Fruit fly (Drosophila melanogaster) whole organism, embryonic: ENCODE measurements around the gene mav.
A peak's percentile ranks its signal among the peaks of the same experiment; 100 is the strongest.

Source experiments
- Aef1 ChIP-seq: fragments of 200-800 bp; sonication (Bioruptor generic); IDR thresholded peaks from 3 replicates; pipeline ENCODE4 v1.3.6; 2022; ENCODE audit warnings: missing biosample characterization, missing genetic modification characterization
- CG10267 ChIP-seq: fragments of 200-800 bp; sonication (Bioruptor generic); optimal IDR thresholded peaks from 2 replicates; lab custom pipeline; 2018; ENCODE audit warnings: missing biosample characterization, mild to moderate bottlenecking, missing genetic modification characterization, moderate library complexity
- CG11093 ChIP-seq: fragments of 200-800 bp; sonication (Bioruptor generic); IDR thresholded peaks from 3 replicates; pipeline ENCODE4 v1.3.6; 2022; ENCODE audit warnings: missing biosample characterization, missing genetic modification characterization
- CG12071 ChIP-seq: fragments of 200-800 bp; sonication (Bioruptor generic); optimal IDR thresholded peaks from 3 replicates; lab custom pipeline; 2018; ENCODE audit warnings: missing biosample characterization, mild to moderate bottlenecking, missing genetic modification characterization
- CG12104 ChIP-seq: fragments of 200-800 bp; sonication (Bioruptor generic); optimal IDR thresholded peaks from 3 replicates; lab custom pipeline; 2016; ENCODE audit warnings: missing biosample characterization, missing genetic modification characterization
- CG13894 ChIP-seq: fragments of 200-800 bp; sonication (Bioruptor generic); optimal IDR thresholded peaks from 3 replicates; lab custom pipeline; 2018; ENCODE audit warnings: missing biosample characterization, mild to moderate bottlenecking, missing genetic modification characterization, moderate library complexity
- CG15514 ChIP-seq: fragments of 200-800 bp; sonication (Bioruptor generic); optimal IDR thresholded peaks from 3 replicates; lab custom pipeline; 2017; ENCODE audit warnings: missing biosample characterization, missing genetic modification characterization, mild to moderate bottlenecking, moderate library complexity, missing genetic modification reagents
- CG18619 ChIP-seq: fragments of 200-800 bp; sonication (Bioruptor generic); optimal IDR thresholded peaks from 3 replicates; lab custom pipeline; 2017; ENCODE audit warnings: missing biosample characterization, mild to moderate bottlenecking, missing genetic modification characterization
- CG2116 ChIP-seq: fragments of 200-800 bp; sonication (Bioruptor generic); optimal IDR thresholded peaks from 3 replicates; lab custom pipeline; 2018; ENCODE audit warnings: missing biosample characterization, mild to moderate bottlenecking, missing genetic modification characterization
- CG2712 ChIP-seq: fragments of 200-800 bp; optimal IDR thresholded peaks from 3 replicates; lab custom pipeline; 2019; ENCODE audit warnings: missing biosample characterization, mild to moderate bottlenecking, missing genetic modification characterization, moderate library complexity
- CG33213 ChIP-seq: fragments of 200-800 bp; sonication (Bioruptor generic); optimal IDR thresholded peaks from 3 replicates; lab custom pipeline; 2016; ENCODE audit warnings: missing biosample characterization, missing genetic modification characterization
- CG3995 ChIP-seq: fragments of 200-800 bp; sonication (Bioruptor generic); optimal IDR thresholded peaks from 3 replicates; lab custom pipeline; 2016; ENCODE audit warnings: missing biosample characterization, missing genetic modification characterization
- CG42726 ChIP-seq: fragments of 200-800 bp; sonication (Bioruptor generic); IDR thresholded peaks from 2 replicates; pipeline ENCODE4 v1.3.6; 2022; ENCODE audit warnings: missing biosample characterization, missing genetic modification characterization; ENCODE audit not compliant: partially characterized antibody
- CG4730 ChIP-seq: fragments of 200-800 bp; sonication (Bioruptor generic); IDR thresholded peaks from 2 replicates; pipeline ENCODE4 v1.3.6; 2022; ENCODE audit warnings: missing biosample characterization, missing genetic modification characterization
- CG6683 ChIP-seq: fragments of 200-800 bp; sonication (Bioruptor generic); optimal IDR thresholded peaks from 2 replicates; lab custom pipeline; 2017; ENCODE audit warnings: missing biosample characterization, mild to moderate bottlenecking, missing genetic modification characterization, missing genetic modification reagents
- CG6813 ChIP-seq: fragments of 200-800 bp; sonication (Bioruptor generic); optimal IDR thresholded peaks from 2 replicates; lab custom pipeline; 2017; ENCODE audit warnings: missing biosample characterization, missing genetic modification characterization, mild to moderate bottlenecking, moderate library complexity, missing genetic modification reagents
- CG7987 ChIP-seq: fragments of 200-800 bp; sonication (Bioruptor generic); optimal IDR thresholded peaks from 2 replicates; lab custom pipeline; 2018; ENCODE audit warnings: missing biosample characterization, mild to moderate bottlenecking, missing genetic modification characterization, moderate library complexity
- CG8388 ChIP-seq: fragments of 200-800 bp; sonication (Bioruptor generic); optimal IDR thresholded peaks from 2 replicates; lab custom pipeline; 2019; ENCODE audit warnings: missing biosample characterization, mild to moderate bottlenecking, missing genetic modification characterization, moderate library complexity
- CG8765 ChIP-seq: fragments of 200-800 bp; sonication (Bioruptor generic); IDR thresholded peaks from 2 replicates; pipeline ENCODE4 v1.3.6; 2022; ENCODE audit warnings: missing biosample characterization, missing genetic modification characterization
- CHES-1-like ChIP-seq: fragments of 200-800 bp; sonication (Bioruptor generic); optimal IDR thresholded peaks from 2 replicates; lab custom pipeline; 2016; ENCODE audit warnings: missing biosample characterization, missing genetic modification characterization
- HLH54F ChIP-seq: fragments of 200-800 bp; sonication (Bioruptor generic); optimal IDR thresholded peaks from 3 replicates; lab custom pipeline; 2016; ENCODE audit warnings: missing biosample characterization, missing genetic modification characterization
- Hmx ChIP-seq: fragments of 200-800 bp; sonication (Bioruptor generic); optimal IDR thresholded peaks from 2 replicates; lab custom pipeline; 2016; ENCODE audit warnings: missing biosample characterization, missing genetic modification characterization
- Hr3 ChIP-seq: fragments of 200-800 bp; sonication (Bioruptor generic); optimal IDR thresholded peaks from 3 replicates; lab custom pipeline; 2016; ENCODE audit warnings: missing biosample characterization, missing genetic modification characterization
- MBD-R2 ChIP-seq: fragments of 200-800 bp; sonication (Bioruptor generic); IDR thresholded peaks from 2 replicates; pipeline ENCODE4 v1.3.6; 2022; ENCODE audit warnings: missing biosample characterization, missing genetic modification characterization
- Nf-YB ChIP-seq: fragments of 200-800 bp; sonication (Bioruptor generic); optimal IDR thresholded peaks from 3 replicates; lab custom pipeline; 2019; ENCODE audit warnings: missing biosample characterization, mild to moderate bottlenecking, missing genetic modification characterization, moderate library complexity
- Pdp1 ChIP-seq, 2 experiments: fragments of 200-800 bp; sonication (Bioruptor generic); optimal IDR thresholded peaks; 3 replicates each; lab custom pipeline; 2016; ENCODE audit warnings: missing biosample characterization in 2 of 2, missing genetic modification characterization in 2 of 2, mild to moderate bottlenecking in 1 of 2, moderate library complexity in 1 of 2
- Ptx1 ChIP-seq: fragments of 200-800 bp; sonication (Bioruptor generic); IDR thresholded peaks from 2 replicates; pipeline ENCODE4 v1.3.6; 2022; ENCODE audit warnings: missing biosample characterization, missing genetic modification characterization
- Rx ChIP-seq: fragments of 200-800 bp; sonication (Bioruptor generic); IDR thresholded peaks from 2 replicates; pipeline ENCODE4 v1.3.6; 2022; ENCODE audit warnings: missing biosample characterization, missing genetic modification characterization
- Sox102F ChIP-seq: fragments of 200-800 bp; sonication (Bioruptor generic); optimal IDR thresholded peaks from 2 replicates; lab custom pipeline; 2018; ENCODE audit warnings: missing biosample characterization, mild to moderate bottlenecking, missing genetic modification characterization, moderate library complexity
- Spps ChIP-seq: fragments of 200-800 bp; sonication (Bioruptor generic); optimal IDR thresholded peaks from 2 replicates; lab custom pipeline; 2018; ENCODE audit warnings: missing biosample characterization, mild to moderate bottlenecking, missing genetic modification characterization
- Taf1 ChIP-seq: fragments of 200-800 bp; sonication (Bioruptor generic); IDR thresholded peaks from 2 replicates; pipeline ENCODE4 v1.3.6; 2022; ENCODE audit warnings: missing biosample characterization, missing genetic modification characterization
- Tbp ChIP-seq: fragments of >200 bp; optimal IDR thresholded peaks from 2 replicates; lab custom pipeline; 2018; ENCODE audit warnings: missing biosample characterization, missing genetic modification characterization
- ash1 ChIP-seq: fragments of 200-800 bp; sonication (Bioruptor generic); optimal IDR thresholded peaks from 2 replicates; lab custom pipeline; 2018; ENCODE audit warnings: missing biosample characterization, mild to moderate bottlenecking, missing genetic modification characterization
- bigmax ChIP-seq: fragments of 200-800 bp; sonication (Bioruptor generic); optimal IDR thresholded peaks from 2 replicates; lab custom pipeline; 2018; ENCODE audit warnings: missing biosample characterization, mild to moderate bottlenecking, missing genetic modification characterization
- dati ChIP-seq: fragments of 200-800 bp; sonication (Bioruptor generic); IDR thresholded peaks from 2 replicates; pipeline ENCODE4 v1.3.6; 2022; ENCODE audit warnings: missing biosample characterization, missing genetic modification characterization
- gcm ChIP-seq: fragments of 200-800 bp; sonication (Bioruptor generic); optimal IDR thresholded peaks from 2 replicates; lab custom pipeline; 2019; ENCODE audit warnings: missing biosample characterization, mild to moderate bottlenecking, missing genetic modification characterization, moderate library complexity
- gsb-n ChIP-seq: fragments of 200-800 bp; sonication (Bioruptor generic); optimal IDR thresholded peaks from 3 replicates; lab custom pipeline; 2018; ENCODE audit warnings: missing biosample characterization, mild to moderate bottlenecking, missing genetic modification characterization
- h ChIP-seq: fragments of >200 bp; optimal IDR thresholded peaks from 2 replicates; lab custom pipeline; 2017
- ham ChIP-seq: fragments of 200-800 bp; sonication (Bioruptor generic); IDR thresholded peaks from 2 replicates; pipeline ENCODE4 v1.3.6; 2022; ENCODE audit warnings: missing biosample characterization, missing genetic modification characterization
- kay ChIP-seq: fragments of 200-800 bp; sonication (Bioruptor generic); optimal IDR thresholded peaks from 2 replicates; lab custom pipeline; 2016; ENCODE audit warnings: missing biosample characterization, missing genetic modification characterization
- ken ChIP-seq: fragments of 200-800 bp; sonication (Bioruptor generic); IDR thresholded peaks from 3 replicates; pipeline ENCODE4 v1.3.6; 2022; ENCODE audit warnings: missing biosample characterization, missing genetic modification characterization
- nmo ChIP-seq: fragments of 200-800 bp; sonication (Bioruptor generic); optimal IDR thresholded peaks from 2 replicates; lab custom pipeline; 2018; ENCODE audit warnings: missing biosample characterization, mild to moderate bottlenecking, missing genetic modification characterization, moderate library complexity
- p53 ChIP-seq: fragments of 200-800 bp; sonication (Bioruptor generic); optimal IDR thresholded peaks from 2 replicates; lab custom pipeline; 2016; ENCODE audit warnings: missing biosample characterization, missing genetic modification characterization
- sens-2 ChIP-seq: fragments of 200-800 bp; sonication (Bioruptor generic); IDR thresholded peaks from 2 replicates; pipeline ENCODE4 v1.3.6; 2022; ENCODE audit warnings: missing biosample characterization, missing genetic modification characterization
- ssp ChIP-seq: fragments of 200-800 bp; sonication (Bioruptor generic); IDR thresholded peaks from 2 replicates; pipeline ENCODE4 v1.3.6; 2022; ENCODE audit warnings: missing biosample characterization, missing genetic modification characterization
- tap ChIP-seq: fragments of 200-800 bp; optimal IDR thresholded peaks from 3 replicates; lab custom pipeline; 2019; ENCODE audit warnings: missing biosample characterization, mild to moderate bottlenecking, missing genetic modification characterization, moderate library complexity
- tgo ChIP-seq: fragments of 200-800 bp; sonication (Bioruptor generic); IDR thresholded peaks from 3 replicates; pipeline ENCODE4 v1.3.6; 2022; ENCODE audit warnings: missing biosample characterization, missing genetic modification characterization
- twi ChIP-seq: fragments of 200-800 bp; optimal IDR thresholded peaks from 2 replicates; lab custom pipeline; 2019; ENCODE audit warnings: missing biosample characterization, mild to moderate bottlenecking, missing genetic modification characterization, moderate library complexity
- yki ChIP-seq: fragments of >200 bp; optimal IDR thresholded peaks from 3 replicates; lab custom pipeline; 2018

The mav gene

dm6 chr4:659884-660846 lies 34.3 kb upstream of the mav start, which contains the start of gene gw (continued):
- no peak for TF ChIP-seq dati (GFP tag; lab: Robert Waterston, UW)
- TF ChIP-seq nmo (GFP tag; lab: Kevin White, UChicago), result peak; percentile 78
- TF ChIP-seq CG12104 (GFP tag; lab: Kevin White, UChicago), result peak; percentile 59
- TF ChIP-seq kay, result peak; percentile 66
- no peak; the same call in 1 of the 2 replicates for TF ChIP-seq Rx (GFP tag; lab: Robert Waterston, UW)
- TF ChIP-seq Taf1 (GFP tag; lab: Robert Waterston, UW), result peak; percentile 43; the same call in 1 of the 2 replicates
- TF ChIP-seq CG18619 (GFP tag; lab: Kevin White, UChicago), result peak; percentile 81
- TF ChIP-seq ash1 (GFP tag; lab: Kevin White, UChicago), result no peak
- TF ChIP-seq Ptx1, result no peak
- TF ChIP-seq Spps (tag; lab: Kevin White, UChicago), result peak; percentile 16
- peak; percentile 82 to 99 for TF ChIP-seq Pdp1 (GFP tag; optimal IDR thresholded peaks at IDR 0.05; lab: Kevin White, UChicago)
- TF ChIP-seq CG3995 (GFP tag; lab: Kevin White, UChicago), result peak; percentile 49
- no peak; the same call in 1 of the 2 replicates for TF ChIP-seq CG42726 (GFP tag; lab: Robert Waterston, UW)
- no peak for TF ChIP-seq CG4730 (GFP tag; lab: Robert Waterston, UW)
- peak; percentile 77 for TF ChIP-seq Hr3 (GFP tag; lab: Kevin White, UChicago)
- TF ChIP-seq gcm, result no peak
- TF ChIP-seq twi (tag; lab: Kevin White, UChicago), result peak; percentile 56
- TF ChIP-seq yki (lab: Kevin White, UChicago), result no peak
- TF ChIP-seq ham (GFP tag; lab: Robert Waterston, UW), result no peak
- TF ChIP-seq MBD-R2 (GFP tag; lab: Robert Waterston, UW), result peak; percentile 18
- TF ChIP-seq CG33213 (GFP tag; lab: Kevin White, UChicago), result peak; percentile 68
- peak; percentile 59 for TF ChIP-seq CG6683
- peak; percentile 45 for TF ChIP-seq CG7987 (GFP tag; lab: Kevin White, UChicago)
- TF ChIP-seq CG11093 (GFP tag; lab: Robert Waterston, UW), result no peak; the same call in 2 of the 3 replicates
- TF ChIP-seq CG13894 (tag; lab: Kevin White, UChicago), result no peak
- peak; percentile 64 for TF ChIP-seq Hmx (GFP tag; lab: Kevin White, UChicago)
- no peak for TF ChIP-seq h (lab: Kevin White, UChicago)
- peak; percentile 63 for TF ChIP-seq CG2116 (GFP tag; lab: Kevin White, UChicago)
- no peak for TF ChIP-seq Tbp (GFP tag; lab: Kevin White, UChicago)
- TF ChIP-seq CG12071 (GFP tag; lab: Kevin White, UChicago), result no peak
- TF ChIP-seq tap, result no peak
- no peak for TF ChIP-seq CG8765 (GFP tag; lab: Robert Waterston, UW)
- TF ChIP-seq CG8388, result no peak
- peak; percentile 98 for TF ChIP-seq bigmax
- peak; percentile 99 for TF ChIP-seq ssp (GFP tag; lab: Robert Waterston, UW)
- TF ChIP-seq tgo, result no peak; the same call in 2 of the 3 replicates
- TF ChIP-seq HLH54F, result peak; percentile 73
- no peak; the same call in 2 of the 3 replicates for TF ChIP-seq ken (GFP tag; lab: Robert Waterston, UW)
- no peak for TF ChIP-seq Sox102F
- peak; percentile 75 for TF ChIP-seq CHES-1-like (GFP tag; lab: Kevin White, UChicago)
- TF ChIP-seq CG10267 (tag; lab: Kevin White, UChicago), result peak; percentile 74
- peak; percentile 18 for TF ChIP-seq p53
- no peak for TF ChIP-seq Nf-YB (GFP tag; lab: Kevin White, UChicago)
- TF ChIP-seq gsb-n (tag; lab: Kevin White, UChicago), result no peak
- peak; percentile 82 for TF ChIP-seq CG2712 (tag; lab: Kevin White, UChicago)
- no peak for TF ChIP-seq CG6813 (GFP tag; lab: Kevin White, UChicago)
- no peak for TF ChIP-seq CG15514 (GFP tag; lab: Kevin White, UChicago)
- TF ChIP-seq sens-2 (GFP tag; lab: Robert Waterston, UW), result no peak
- TF ChIP-seq Aef1 (GFP tag; lab: Robert Waterston, UW), result 0 out of 3 replicates have a peak, but pooled peaks have one; percentile 51
